Worm (Caenorhabditis elegans): ENCODE results near the gene msp-57.

msp-57 gene

DNA sequence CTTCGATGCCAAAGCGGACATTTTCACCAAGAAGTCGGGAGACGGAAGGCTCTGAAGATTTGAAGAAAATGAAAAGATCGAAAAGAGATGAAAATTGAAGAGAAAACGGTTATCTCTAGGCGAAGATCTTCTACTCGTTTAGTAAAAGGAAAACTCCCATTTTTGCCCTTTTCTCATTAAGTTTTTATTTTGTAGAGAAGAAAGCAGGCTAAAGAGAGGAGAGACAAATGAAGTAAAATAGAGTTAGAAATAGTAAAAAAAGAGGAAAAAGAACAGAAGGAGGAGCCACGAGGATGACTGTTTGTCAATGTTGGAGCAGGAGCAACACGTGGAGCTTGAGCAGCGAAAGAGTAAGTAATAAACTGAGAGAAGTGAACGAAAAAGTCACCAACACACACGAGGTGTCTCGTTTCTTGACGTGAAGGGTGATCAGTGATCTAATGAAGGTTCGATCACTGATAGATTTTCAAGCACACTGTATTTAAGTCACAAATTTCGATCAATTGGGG lies 26.5 kb downstream of the msp-57 start, which contains the start of gene ivd-1 (continued):
- TF ChIP-seq sdz-12 (GFP tag; optimal IDR thresholded peaks at IDR 0.05) (no peak), lin-38 (GFP tag; IDR thresholded peaks at IDR 0.05) (no peak), F10B5.3 (tag; optimal IDR thresholded peaks at IDR 0.05) (no peak), unc-62 (GFP tag; optimal IDR thresholded peaks at IDR 0.05 in 1 of 2) (peak in 1 of 2 experiments; percentile 68), unc-62 (tag; optimal IDR thresholded peaks at IDR 0.05) (no peak), lsy-2 (tag; optimal IDR thresholded peaks at IDR 0.05) (peak in 1 of 2 experiments; percentile 48), mep-1 (tag; optimal IDR thresholded peaks at IDR 0.05) (peak; percentile 50), nhr-28 (tag; optimal IDR thresholded peaks at IDR 0.05) (no peak), F37D6.2 (tag; optimal IDR thresholded peaks at IDR 0.05) (no peak), Y105C5A.15 (GFP tag; IDR thresholded peaks at IDR 0.05) (no peak), ceh-28 (tag; optimal IDR thresholded peaks at IDR 0.05) (no peak), snpc-1.2 (GFP tag; IDR thresholded peaks at IDR 0.05) (0 out of 2 replicates have a peak, but pooled peaks have one; percentile 14), ceh-32 (tag; optimal IDR thresholded peaks at IDR 0.05; ENCODE audit: poor library complexity) (no peak), aha-1 (tag) (peak; percentile 46), tra-1 (GFP tag; IDR thresholded peaks at IDR 0.05) (no peak), daf-8 (GFP tag; IDR thresholded peaks at IDR 0.05) (no peak), egl-27 (tag; optimal IDR thresholded peaks at IDR 0.05) (no peak), lin-15B (tag; optimal IDR thresholded peaks at IDR 0.05) (no peak), pha-4 (GFP tag; IDR thresholded peaks at IDR 0.05) (no peak), pha-4 (tag; optimal IDR thresholded peaks at IDR 0.05) (no peak), pqm-1 (tag; optimal IDR thresholded peaks at IDR 0.05) (peak; percentile 21), nhr-42 (GFP tag; IDR thresholded peaks at IDR 0.05) (no peak), R02D3.7 (tag; optimal IDR thresholded peaks at IDR 0.05) (no peak), zip-2 (tag; optimal IDR thresholded peaks at IDR 0.05) (no peak), rbr-2 (tag; optimal IDR thresholded peaks at IDR 0.05) (no peak), dmd-9 (GFP tag; IDR thresholded peaks at IDR 0.05) (no peak), dmd-6 (GFP tag; IDR thresholded peaks at IDR 0.05) (peak; percentile 83), ces-1 (GFP tag; optimal IDR thresholded peaks at IDR 0.05) (no peak), arid-1 (GFP tag; conservative IDR thresholded peaks at IDR 0.05) (no peak), daf-19 (GFP tag; conservative IDR thresholded peaks at IDR 0.05) (no peak), Y48G9A.11 (GFP tag; IDR thresholded peaks at IDR 0.05) (no peak), lin-39 (tag; optimal IDR thresholded peaks at IDR 0.05) (no peak), mxl-3 (GFP tag; optimal IDR thresholded peaks at IDR 0.05) (peak; percentile 75), mdl-1 (tag; optimal IDR thresholded peaks at IDR 0.05) (peak in 1 of 2 experiments; percentile 77), spr-1 (tag; optimal IDR thresholded peaks at IDR 0.05) (no peak), hlh-11 (tag; optimal IDR thresholded peaks at IDR 0.05) (peak; percentile 77), lin-13 (GFP tag; optimal IDR thresholded peaks at IDR 0.05) (no peak), T26A8.4 (GFP tag; IDR thresholded peaks at IDR 0.05) (no peak), dve-1 (tag; optimal IDR thresholded peaks at IDR 0.05; ENCODE audit: insufficient read depth) (peak; percentile 75), T20F7.1 (GFP tag; optimal IDR thresholded peaks at IDR 0.05) (no peak), zfp-3 (GFP tag; conservative IDR thresholded peaks at IDR 0.05) (no peak), nhr-76 (tag; optimal IDR thresholded peaks at IDR 0.05) (no peak), hif-1 (tag; optimal IDR thresholded peaks at IDR 0.05) (no peak)
